Fruit fly (Drosophila melanogaster) whole organism, embryonic: ENCODE results near the gene ver.
A peak's percentile ranks its signal among the peaks of the same experiment; 100 is the strongest.

ENCODE experiments used
- Adf1 ChIP-seq: fragments of 200-800 bp; sonication (Bioruptor generic); IDR thresholded peaks from 2 replicates; pipeline ENCODE4 v1.3.6; 2022; ENCODE audit warnings: missing biosample characterization, missing genetic modification characterization
- CG10321 ChIP-seq: fragments of 200-800 bp; sonication (Bioruptor generic); IDR thresholded peaks from 2 replicates; pipeline ENCODE4 v1.3.6; 2022; ENCODE audit warnings: missing biosample characterization, missing genetic modification characterization
- CG10366 ChIP-seq: fragments of 200-800 bp; sonication (Bioruptor generic); IDR thresholded peaks from 2 replicates; pipeline ENCODE4 v1.3.6; 2022; ENCODE audit warnings: missing biosample characterization, missing genetic modification characterization
- CG11504 ChIP-seq: fragments of 200-800 bp; sonication (Bioruptor generic); optimal IDR thresholded peaks from 3 replicates; lab custom pipeline; 2019; ENCODE audit warnings: missing biosample characterization, mild to moderate bottlenecking, missing genetic modification characterization, moderate library complexity
- CG11560 ChIP-seq: fragments of 200-800 bp; sonication (Bioruptor generic); IDR thresholded peaks from 3 replicates; pipeline ENCODE4 v1.3.6; 2022; ENCODE audit warnings: missing biosample characterization, missing genetic modification characterization
- CG1233 ChIP-seq: fragments of 200-800 bp; sonication (Bioruptor generic); optimal IDR thresholded peaks from 4 replicates; lab custom pipeline; 2018; ENCODE audit warnings: missing biosample characterization, mild to moderate bottlenecking, missing genetic modification characterization
- CG1529 ChIP-seq: fragments of 200-800 bp; sonication (Bioruptor generic); optimal IDR thresholded peaks from 3 replicates; lab custom pipeline; 2018; ENCODE audit warnings: missing biosample characterization, missing genetic modification characterization
- CG1603 ChIP-seq: fragments of 200-800 bp; sonication (Bioruptor generic); optimal IDR thresholded peaks from 2 replicates; lab custom pipeline; 2019; ENCODE audit warnings: missing biosample characterization, mild to moderate bottlenecking, missing genetic modification characterization, moderate library complexity
- CG16815 ChIP-seq: fragments of 200-800 bp; sonication (Bioruptor generic); optimal IDR thresholded peaks from 3 replicates; lab custom pipeline; 2017; ENCODE audit warnings: missing biosample characterization, mild to moderate bottlenecking, missing genetic modification characterization
- CG2129 ChIP-seq: fragments of 200-800 bp; sonication (Bioruptor generic); IDR thresholded peaks from 2 replicates; pipeline ENCODE4 v1.3.6; 2022; ENCODE audit warnings: missing biosample characterization, missing genetic modification characterization; ENCODE audit not compliant: partially characterized antibody
- CG2875 ChIP-seq: fragments of 200-800 bp; sonication (Bioruptor generic); optimal IDR thresholded peaks from 2 replicates; lab custom pipeline; 2017; ENCODE audit warnings: missing biosample characterization, mild to moderate bottlenecking, missing genetic modification characterization, missing genetic modification reagents
- CG2889 ChIP-seq: fragments of 200-800 bp; sonication (Bioruptor generic); IDR thresholded peaks from 3 replicates; pipeline ENCODE4 v1.3.6; 2022; ENCODE audit warnings: missing biosample characterization, missing genetic modification characterization
- CG30431 ChIP-seq: fragments of 200-800 bp; sonication (Bioruptor generic); optimal IDR thresholded peaks from 2 replicates; lab custom pipeline; 2017; ENCODE audit warnings: missing biosample characterization, missing genetic modification characterization
- CG31441 ChIP-seq: fragments of 200-800 bp; sonication (Bioruptor generic); IDR thresholded peaks from 2 replicates; pipeline ENCODE4 v1.3.6; 2022; ENCODE audit warnings: missing biosample characterization, missing genetic modification characterization
- CG4424 ChIP-seq: fragments of 200-800 bp; sonication (Bioruptor generic); optimal IDR thresholded peaks from 3 replicates; lab custom pipeline; 2016; ENCODE audit warnings: missing biosample characterization, missing genetic modification characterization
- CG6689 ChIP-seq: fragments of 200-800 bp; sonication (Bioruptor generic); IDR thresholded peaks from 2 replicates; pipeline ENCODE4 v1.3.6; 2022; ENCODE audit warnings: missing biosample characterization, missing genetic modification characterization
- CG7357 ChIP-seq: fragments of 200-800 bp; sonication (Bioruptor generic); IDR thresholded peaks from 3 replicates; pipeline ENCODE4 v1.3.6; 2022; ENCODE audit warnings: missing biosample characterization, missing genetic modification characterization
- CG7372 ChIP-seq: fragments of 200-800 bp; sonication (Bioruptor generic); IDR thresholded peaks from 2 replicates; pipeline ENCODE4 v1.3.6; 2022; ENCODE audit warnings: missing biosample characterization, missing genetic modification characterization
- CG7556 ChIP-seq: fragments of 200-800 bp; sonication (Bioruptor generic); optimal IDR thresholded peaks from 2 replicates; lab custom pipeline; 2017; ENCODE audit warnings: missing biosample characterization, mild to moderate bottlenecking, missing genetic modification characterization
- CG8089 ChIP-seq: fragments of 200-800 bp; sonication (Bioruptor generic); optimal IDR thresholded peaks from 3 replicates; lab custom pipeline; 2016; ENCODE audit warnings: missing biosample characterization, missing genetic modification characterization
- CG8290 ChIP-seq, 3 experiments: fragments of 200-800 bp; sonication (Bioruptor generic); optimal IDR thresholded peaks; 2 replicates each; lab custom pipeline; 2016 to 2019; ENCODE audit warnings: missing biosample characterization in 3 of 3, missing genetic modification characterization in 3 of 3, mild to moderate bottlenecking in 2 of 3, moderate library complexity in 1 of 3
- CG8944 ChIP-seq: fragments of 200-800 bp; sonication (Bioruptor generic); optimal IDR thresholded peaks from 3 replicates; lab custom pipeline; 2016; ENCODE audit warnings: missing biosample characterization, missing genetic modification characterization
- CG9876 ChIP-seq: fragments of 200-800 bp; sonication (Bioruptor generic); optimal IDR thresholded peaks from 2 replicates; lab custom pipeline; 2016; ENCODE audit warnings: missing biosample characterization, missing genetic modification characterization
- D19A ChIP-seq: fragments of 200-800 bp; optimal IDR thresholded peaks from 3 replicates; lab custom pipeline; 2019; ENCODE audit warnings: missing biosample characterization, mild to moderate bottlenecking, missing genetic modification characterization, moderate library complexity
- Jarid2 ChIP-seq: fragments of 200-800 bp; sonication (Bioruptor generic); optimal IDR thresholded peaks from 3 replicates; lab custom pipeline; 2017; ENCODE audit warnings: mild to moderate bottlenecking, missing biosample characterization, missing genetic modification reagents, missing genetic modification characterization
- MESR4 ChIP-seq: fragments of 200-800 bp; sonication (Bioruptor generic); optimal IDR thresholded peaks from 2 replicates; lab custom pipeline; 2018; ENCODE audit warnings: missing biosample characterization, mild to moderate bottlenecking, missing genetic modification characterization, moderate library complexity
- NC2β ChIP-seq: fragments of 200-800 bp; sonication (Bioruptor generic); optimal IDR thresholded peaks from 2 replicates; lab custom pipeline; 2016; ENCODE audit warnings: missing biosample characterization, missing genetic modification characterization
- Nf-YA ChIP-seq: fragments of 200-800 bp; sonication (Bioruptor generic); IDR thresholded peaks from 2 replicates; pipeline ENCODE4 v1.3.6; 2022; ENCODE audit warnings: missing biosample characterization, missing genetic modification characterization
- Opbp ChIP-seq: fragments of 200-800 bp; sonication (Bioruptor generic); IDR thresholded peaks from 3 replicates; pipeline ENCODE4 v1.3.6; 2022; ENCODE audit warnings: missing biosample characterization, missing genetic modification characterization; ENCODE audit not compliant: partially characterized antibody
- bbx ChIP-seq: fragments of 200-800 bp; sonication (Bioruptor generic); IDR thresholded peaks from 2 replicates; pipeline ENCODE4 v1.3.6; 2022; ENCODE audit warnings: missing biosample characterization, missing genetic modification characterization; ENCODE audit not compliant: partially characterized antibody
- bowl ChIP-seq: fragments of 200-800 bp; sonication (Bioruptor generic); IDR thresholded peaks from 2 replicates; pipeline ENCODE4 v1.3.6; 2022; ENCODE audit warnings: missing biosample characterization, missing genetic modification characterization
- caup ChIP-seq: fragments of 200-800 bp; sonication (Bioruptor generic); optimal IDR thresholded peaks from 3 replicates; lab custom pipeline; 2017; ENCODE audit warnings: missing biosample characterization, mild to moderate bottlenecking, missing genetic modification characterization, moderate library complexity; ENCODE audit not compliant: severe bottlenecking
- ci ChIP-seq: fragments of 200-800 bp; sonication (Bioruptor generic); IDR thresholded peaks from 3 replicates; pipeline ENCODE4 v1.3.6; 2022; ENCODE audit warnings: missing biosample characterization, missing genetic modification characterization
- dm ChIP-seq: fragments of 200-800 bp; sonication (Bioruptor generic); optimal IDR thresholded peaks from 3 replicates; lab custom pipeline; 2016; ENCODE audit warnings: missing biosample characterization, missing genetic modification characterization
- dysf ChIP-seq: fragments of 200-800 bp; sonication (Bioruptor generic); IDR thresholded peaks from 3 replicates; pipeline ENCODE4 v1.3.6; 2022; ENCODE audit warnings: missing biosample characterization, missing genetic modification characterization
- ems ChIP-seq: fragments of 200-800 bp; sonication (Bioruptor generic); optimal IDR thresholded peaks from 3 replicates; lab custom pipeline; 2016; ENCODE audit warnings: missing biosample characterization, missing genetic modification characterization
- fu2 ChIP-seq: fragments of 200-800 bp; sonication (Bioruptor generic); optimal IDR thresholded peaks from 2 replicates; lab custom pipeline; 2016; ENCODE audit warnings: missing biosample characterization, missing genetic modification characterization
- hth ChIP-seq: fragments of >200 bp; optimal IDR thresholded peaks from 2 replicates; lab custom pipeline; 2017; ENCODE audit warnings: inconsistent platforms
- jigr1 ChIP-seq: fragments of 200-800 bp; sonication (Bioruptor generic); IDR thresholded peaks from 3 replicates; pipeline ENCODE4 v1.3.6; 2022; ENCODE audit warnings: missing biosample characterization, missing genetic modification characterization
- lilli ChIP-seq: fragments of 200-800 bp; sonication (Bioruptor generic); optimal IDR thresholded peaks from 3 replicates; lab custom pipeline; 2016; ENCODE audit warnings: missing biosample characterization, missing genetic modification characterization
- luna ChIP-seq: fragments of 200-800 bp; sonication (Bioruptor generic); optimal IDR thresholded peaks from 2 replicates; lab custom pipeline; 2016; ENCODE audit warnings: missing biosample characterization, missing genetic modification characterization
- ro ChIP-seq: fragments of 200-800 bp; sonication (Bioruptor generic); IDR thresholded peaks from 2 replicates; pipeline ENCODE4 v1.3.6; 2022; ENCODE audit warnings: missing biosample characterization, missing genetic modification characterization
- sd ChIP-seq: fragments of 200-800 bp; sonication (Bioruptor generic); optimal IDR thresholded peaks from 3 replicates; lab custom pipeline; 2018; ENCODE audit warnings: missing biosample characterization, mild to moderate bottlenecking, missing genetic modification characterization, moderate library complexity
- slou ChIP-seq: fragments of 200-800 bp; sonication (Bioruptor generic); optimal IDR thresholded peaks from 3 replicates; lab custom pipeline; 2016; ENCODE audit warnings: missing biosample characterization, missing genetic modification characterization
- tio ChIP-seq: fragments of 200-800 bp; sonication (Bioruptor generic); optimal IDR thresholded peaks from 2 replicates; lab custom pipeline; 2017; ENCODE audit warnings: missing biosample characterization, missing genetic modification characterization, inconsistent platforms
- tup ChIP-seq: fragments of 200-800 bp; sonication (Bioruptor generic); optimal IDR thresholded peaks from 2 replicates; lab custom pipeline; 2016; ENCODE audit warnings: missing biosample characterization, mild to moderate bottlenecking, missing genetic modification characterization, moderate library complexity
- unpg ChIP-seq: fragments of 200-800 bp; sonication (Bioruptor generic); optimal IDR thresholded peaks from 3 replicates; lab custom pipeline; 2018; ENCODE audit warnings: missing biosample characterization, mild to moderate bottlenecking, missing genetic modification characterization, moderate library complexity
- vnd ChIP-seq: fragments of 200-800 bp; sonication (Bioruptor generic); IDR thresholded peaks from 3 replicates; pipeline ENCODE4 v1.3.6; 2022; ENCODE audit warnings: missing biosample characterization, missing genetic modification characterization; ENCODE audit not compliant: partially characterized antibody
- vvl ChIP-seq: fragments of 200-800 bp; sonication (Bioruptor generic); IDR thresholded peaks from 2 replicates; pipeline ENCODE4 v1.3.6; 2022; ENCODE audit warnings: missing biosample characterization, missing genetic modification characterization
- zfh2 ChIP-seq: fragments of 200-800 bp; sonication (Bioruptor generic); optimal IDR thresholded peaks from 2 replicates; lab custom pipeline; 2016; ENCODE audit warnings: missing biosample characterization, missing genetic modification characterization

ver gene

DNA sequence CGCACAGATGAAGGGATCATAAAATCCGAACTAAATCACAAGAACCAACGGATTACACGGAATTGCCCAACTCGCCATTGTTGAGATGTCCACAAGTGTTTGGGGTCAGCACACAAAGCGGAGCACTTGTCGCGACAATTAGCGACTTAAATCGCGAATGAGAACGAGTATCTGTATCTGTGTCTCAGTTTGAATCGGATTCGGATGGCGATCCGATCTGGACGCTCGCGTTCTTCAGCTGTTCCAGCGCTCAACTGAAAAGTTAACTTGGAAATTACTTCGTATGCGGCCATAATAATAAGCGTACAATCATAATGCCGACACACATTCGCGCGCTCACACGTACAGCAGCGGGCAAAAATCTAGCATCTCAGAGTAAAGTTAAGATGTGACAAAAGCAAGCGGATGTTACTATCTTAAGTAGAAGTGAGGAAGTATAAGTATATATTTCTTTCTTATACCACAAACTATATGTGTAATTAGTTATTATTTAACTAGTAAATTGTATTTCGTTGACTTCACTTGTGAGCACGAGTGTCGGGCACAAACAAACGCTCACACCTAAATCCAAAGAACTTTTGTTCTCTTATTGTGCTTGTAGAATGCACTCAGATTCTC is 33.3 kb upstream of the ver start, which contains the start of gene CG10660 (continued):
- TF ChIP-seq ro (GFP tag; lab: Robert Waterston, UW): no peak
- peak; percentile 91 for TF ChIP-seq CG7556 (GFP tag; lab: Kevin White, UChicago)
- peak; percentile 93 for TF ChIP-seq CG31441 (GFP tag; lab: Robert Waterston, UW)
- peak; percentile 69; the same call in 1 of the 2 replicates for TF ChIP-seq CG10321 (GFP tag; lab: Robert Waterston, UW)
- TF ChIP-seq sd (tag; lab: Kevin White, UChicago): peak; percentile 23
- TF ChIP-seq CG2875 (GFP tag; lab: Kevin White, UChicago): peak; percentile 87
- no peak for TF ChIP-seq hth (lab: Kevin White, UChicago)
- TF ChIP-seq vvl (GFP tag; lab: Robert Waterston, UW): peak; percentile 96
- TF ChIP-seq CG1529 (GFP tag; lab: Kevin White, UChicago): peak; percentile 83
- no peak for TF ChIP-seq CG8290 (GFP tag; optimal IDR thresholded peaks at IDR 0.05; lab: Kevin White, UChicago)
- peak in 1 of 2 experiments; percentile 91 for TF ChIP-seq CG8290 (tag; optimal IDR thresholded peaks at IDR 0.05; lab: Kevin White, UChicago)
- TF ChIP-seq D19A (tag; lab: Kevin White, UChicago): peak; percentile 87
- peak; percentile 88 for TF ChIP-seq lilli (GFP tag; lab: Kevin White, UChicago)
- 0 out of 3 replicates have a peak, but pooled peaks have one; percentile 43 for TF ChIP-seq CG11560 (tag; lab: Robert Waterston, UW)
- TF ChIP-seq fu2 (GFP tag; lab: Kevin White, UChicago): peak; percentile 50
- TF ChIP-seq Nf-YA (GFP tag; lab: Robert Waterston, UW): peak; percentile 82
- TF ChIP-seq CG30431 (GFP tag; lab: Kevin White, UChicago): peak; percentile 73
- TF ChIP-seq CG8089 (GFP tag; lab: Kevin White, UChicago): peak; percentile 32
- peak; percentile 63 for TF ChIP-seq CG8944 (GFP tag; lab: Kevin White, UChicago)
- TF ChIP-seq CG1603 (tag; lab: Kevin White, UChicago): peak; percentile 96
- peak; percentile 56 for TF ChIP-seq dm
- peak; percentile 88 for TF ChIP-seq CG10366 (GFP tag; lab: Robert Waterston, UW)
- peak; percentile 18 for TF ChIP-seq luna (GFP tag; lab: Kevin White, UChicago)
- TF ChIP-seq jigr1: peak; percentile 50; the same call in 1 of the 3 replicates
- TF ChIP-seq bbx: no peak
- peak; percentile 66 for TF ChIP-seq tup (GFP tag; lab: Kevin White, UChicago)
- TF ChIP-seq CG4424: peak; percentile 80
- peak; percentile 73 for TF ChIP-seq CG7357
- no peak for TF ChIP-seq slou (GFP tag; lab: Kevin White, UChicago)
- TF ChIP-seq CG7372 (GFP tag; lab: Robert Waterston, UW): peak; percentile 64
- no peak for TF ChIP-seq vnd
- peak; percentile 94 for TF ChIP-seq unpg
- peak; percentile 78 for TF ChIP-seq caup (GFP tag; lab: Kevin White, UChicago)
- no peak for TF ChIP-seq CG9876
- peak; percentile 70 for TF ChIP-seq tio
- peak; percentile 61 for TF ChIP-seq ems (GFP tag; lab: Kevin White, UChicago)
- peak; percentile 66; the same call in 1 of the 2 replicates for TF ChIP-seq bowl (GFP tag; lab: Robert Waterston, UW)
- TF ChIP-seq dysf (GFP tag; lab: Robert Waterston, UW): peak; percentile 89
- peak; percentile 67 for TF ChIP-seq NC2β
- TF ChIP-seq CG11504 (tag; lab: Kevin White, UChicago): peak; percentile 93
- peak; percentile 39 for TF ChIP-seq MESR4 (GFP tag; lab: Kevin White, UChicago)
- peak; percentile 79 for TF ChIP-seq CG1233 (GFP tag; lab: Kevin White, UChicago)
- TF ChIP-seq Opbp: no peak
- TF ChIP-seq CG16815 (GFP tag; lab: Kevin White, UChicago): peak; percentile 68
- no peak for TF ChIP-seq CG2129 (GFP tag; lab: Robert Waterston, UW)
- peak; percentile 96 for TF ChIP-seq ci (GFP tag; lab: Robert Waterston, UW)
- peak; percentile 59 for TF ChIP-seq Adf1 (GFP tag; lab: Robert Waterston, UW)
- peak; percentile 62 for TF ChIP-seq Jarid2 (GFP tag; lab: Kevin White, UChicago)
- peak; percentile 55 for TF ChIP-seq zfh2 (GFP tag; lab: Kevin White, UChicago)
- peak; percentile 83 for TF ChIP-seq CG2889
- peak; percentile 82 for TF ChIP-seq CG6689 (GFP tag; lab: Robert Waterston, UW)
